Worm (Caenorhabditis elegans) whole organism, mixed stage, embryonic: Measurements from ENCODE around the gene snet-1.

Source experiments
- M03D4.4 ChIP-seq: sonication (generic microtip); optimal IDR thresholded peaks from 2 replicates; lab custom pipeline; 2017; ENCODE audit warnings: mild to moderate bottlenecking, missing genetic modification characterization, missing compliant biosample characterization
- bed-3 ChIP-seq: fragments of 200-800 bp; sonication (Bioruptor generic); optimal IDR thresholded peaks from 3 replicates; lab custom pipeline; 2018; ENCODE audit warnings: mild to moderate bottlenecking, missing genetic modification characterization, moderate library complexity, missing compliant biosample characterization
- blmp-1 ChIP-seq: fragments of 150-350 bp; optimal IDR thresholded peaks from 2 replicates; lab custom pipeline; 2014; ENCODE audit warnings: missing biosample characterization, missing genetic modification characterization
- ceh-39 ChIP-seq: fragments of 150-350 bp; optimal IDR thresholded peaks from 2 replicates; lab custom pipeline; 2014; ENCODE audit warnings: missing biosample characterization, missing genetic modification characterization
- ceh-43 ChIP-seq: fragments of 200-800 bp; sonication (Bioruptor generic); optimal IDR thresholded peaks from 2 replicates; lab custom pipeline; 2018; ENCODE audit warnings: mild to moderate bottlenecking, missing genetic modification characterization, moderate library complexity, missing compliant biosample characterization
- ceh-83 ChIP-seq: fragments of 200-800 bp; sonication (Bioruptor generic); optimal IDR thresholded peaks from 2 replicates; lab custom pipeline; 2018; ENCODE audit warnings: mild to moderate bottlenecking, missing genetic modification characterization, missing compliant biosample characterization
- cnd-1 ChIP-seq: fragments of 200-800 bp; sonication (Bioruptor generic); optimal IDR thresholded peaks from 2 replicates; lab custom pipeline; 2018; ENCODE audit warnings: mild to moderate bottlenecking, missing genetic modification characterization, missing compliant biosample characterization
- drap-1 ChIP-seq: fragments of 200-800 bp; sonication (Bioruptor generic); optimal IDR thresholded peaks from 3 replicates; lab custom pipeline; 2018; ENCODE audit warnings: mild to moderate bottlenecking, missing genetic modification characterization, missing compliant biosample characterization
- elt-3 ChIP-seq: fragments of 150-350 bp; optimal IDR thresholded peaks from 2 replicates; lab custom pipeline; 2014; ENCODE audit warnings: missing biosample characterization, missing genetic modification characterization
- flh-1 ChIP-seq: fragments of 200-800 bp; sonication (Bioruptor generic); optimal IDR thresholded peaks from 2 replicates; lab custom pipeline; 2018; ENCODE audit warnings: mild to moderate bottlenecking, missing genetic modification characterization, moderate library complexity, missing compliant biosample characterization
- hlh-1 ChIP-seq: fragments of 150-350 bp; optimal IDR thresholded peaks from 2 replicates; lab custom pipeline; 2014; ENCODE audit warnings: missing biosample characterization, missing genetic modification reagents, missing genetic modification characterization
- lin-13 ChIP-seq: fragments of 150-350 bp; optimal IDR thresholded peaks from 2 replicates; lab custom pipeline; 2014; ENCODE audit warnings: missing biosample characterization, missing genetic modification characterization
- lin-32 ChIP-seq: fragments of 200-800 bp; sonication (Bioruptor generic); optimal IDR thresholded peaks from 2 replicates; lab custom pipeline; 2018; ENCODE audit warnings: mild to moderate bottlenecking, missing genetic modification characterization, missing compliant biosample characterization
- lsy-2 ChIP-seq: fragments of 150-350 bp; optimal IDR thresholded peaks from 2 replicates; lab custom pipeline; 2014; ENCODE audit warnings: missing biosample characterization, missing genetic modification characterization
- mab-5 ChIP-seq: fragments of 150-350 bp; optimal IDR thresholded peaks from 2 replicates; lab custom pipeline; 2014; ENCODE audit warnings: missing biosample characterization, missing genetic modification characterization
- mep-1 ChIP-seq: fragments of 150-350 bp; optimal IDR thresholded peaks from 2 replicates; lab custom pipeline; 2017; ENCODE audit warnings: missing biosample characterization, missing genetic modification reagents, missing genetic modification characterization, inconsistent platforms
- mls-2 ChIP-seq: sonication (generic microtip); optimal IDR thresholded peaks from 2 replicates; lab custom pipeline; 2016; ENCODE audit warnings: mild to moderate bottlenecking, missing genetic modification characterization, moderate library complexity, missing compliant biosample characterization
- nhr-237 ChIP-seq: fragments of 150-350 bp; optimal IDR thresholded peaks from 2 replicates; lab custom pipeline; 2014; ENCODE audit warnings: missing biosample characterization, missing genetic modification characterization
- nhr-28 ChIP-seq: fragments of 150-350 bp; optimal IDR thresholded peaks from 2 replicates; lab custom pipeline; 2014; ENCODE audit warnings: missing biosample characterization, missing genetic modification characterization
- nhr-76 ChIP-seq: sonication (generic microtip); optimal IDR thresholded peaks from 2 replicates; lab custom pipeline; 2017; ENCODE audit warnings: missing biosample characterization, missing genetic modification characterization
- pha-4 ChIP-seq: fragments of 150-350 bp; optimal IDR thresholded peaks from 2 replicates; lab custom pipeline; 2018; ENCODE audit warnings: missing biosample characterization, missing genetic modification reagents, missing genetic modification characterization
- sem-2 ChIP-seq: fragments of 200-800 bp; sonication (Bioruptor generic); optimal IDR thresholded peaks from 2 replicates; lab custom pipeline; 2018; ENCODE audit warnings: mild to moderate bottlenecking, missing genetic modification characterization, missing compliant biosample characterization
- snpc-4 ChIP-seq: fragments of 150-350 bp; optimal IDR thresholded peaks from 2 replicates; lab custom pipeline; 2014; ENCODE audit warnings: missing biosample characterization, missing genetic modification characterization
- sptf-1 ChIP-seq: sonication (generic microtip); optimal IDR thresholded peaks from 2 replicates; lab custom pipeline; 2017; ENCODE audit warnings: mild to moderate bottlenecking, missing genetic modification characterization, moderate library complexity, missing compliant biosample characterization
- tbx-8 ChIP-seq: fragments of 200-800 bp; sonication (Bioruptor generic); optimal IDR thresholded peaks from 2 replicates; lab custom pipeline; 2018; ENCODE audit warnings: mild to moderate bottlenecking, missing genetic modification characterization, moderate library complexity, missing compliant biosample characterization
- unc-120 ChIP-seq: sonication (generic microtip); optimal IDR thresholded peaks from 2 replicates; lab custom pipeline; 2017; ENCODE audit warnings: missing genetic modification characterization, missing compliant biosample characterization; ENCODE audit not compliant: poor library complexity, severe bottlenecking
- unc-39 ChIP-seq: fragments of 150-350 bp; optimal IDR thresholded peaks from 2 replicates; lab custom pipeline; 2014; ENCODE audit warnings: missing biosample characterization, missing genetic modification characterization
- unc-62 ChIP-seq: fragments of 150-350 bp; optimal IDR thresholded peaks from 2 replicates; lab custom pipeline; 2014; ENCODE audit warnings: missing biosample characterization, missing genetic modification reagents, missing genetic modification characterization
- zip-8 ChIP-seq: fragments of 150-350 bp; optimal IDR thresholded peaks from 2 replicates; lab custom pipeline; 2014; ENCODE audit warnings: missing biosample characterization, missing genetic modification characterization
- ztf-11 ChIP-seq: fragments of 150-350 bp; optimal IDR thresholded peaks from 2 replicates; lab custom pipeline; 2014; ENCODE audit warnings: missing biosample characterization, missing genetic modification characterization

Gene snet-1

DNA sequence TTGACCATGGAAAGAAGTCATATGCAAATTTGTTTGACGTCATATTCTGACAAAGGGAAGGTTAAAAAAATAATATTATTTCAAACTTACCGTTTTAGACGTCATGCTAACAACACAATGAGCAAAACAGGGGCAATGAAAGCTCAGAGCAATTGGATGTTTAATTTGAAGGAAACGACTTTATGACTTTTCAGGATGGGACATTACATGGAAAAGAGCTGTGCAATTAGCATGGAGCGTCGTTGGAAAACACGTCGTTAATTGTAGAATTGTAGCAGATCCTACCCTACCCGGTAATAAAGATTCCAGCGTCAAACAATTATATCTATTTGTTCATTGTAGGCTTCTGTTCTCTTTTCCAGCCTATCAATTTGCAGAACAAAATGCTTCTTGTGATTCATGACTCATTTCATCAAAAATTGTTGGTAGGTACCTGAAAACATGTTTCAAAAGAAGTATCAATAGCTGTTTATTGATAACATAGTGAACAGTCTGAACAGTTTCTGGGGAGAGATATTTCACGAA lies 4.9 kb upstream of the snet-1 start, which contains the start of gene ceh-63:
ceh-63 (minus strand) TSS at position 475 of the 525 bp plus-strand sequence.
- no peak for TF ChIP-seq unc-39 (tag; lab: Kevin White, UChicago)
- no peak for TF ChIP-seq bed-3 (GFP tag; lab: Kevin White, UChicago)
- TF ChIP-seq flh-1 (GFP tag; lab: Kevin White, UChicago), result no peak
- TF ChIP-seq mab-5, result no peak
- TF ChIP-seq snpc-4 (tag; lab: Kevin White, UChicago), result no peak
- no peak for TF ChIP-seq lin-13 (tag; lab: Kevin White, UChicago)
- no peak for TF ChIP-seq zip-8
- no peak for TF ChIP-seq cnd-1 (tag; lab: Kevin White, UChicago)
- TF ChIP-seq nhr-28 (tag; lab: Kevin White, UChicago), result no peak
- no peak for TF ChIP-seq mep-1
- TF ChIP-seq pha-4 (tag; lab: Kevin White, UChicago), result no peak
- no peak for TF ChIP-seq lin-32 (GFP tag; lab: Kevin White, UChicago)
- TF ChIP-seq ceh-43 (GFP tag; lab: Kevin White, UChicago), result no peak
- TF ChIP-seq hlh-1 (tag; lab: Kevin White, UChicago), result no peak
- no peak for TF ChIP-seq tbx-8 (GFP tag; lab: Kevin White, UChicago)
- TF ChIP-seq blmp-1 (tag; lab: Kevin White, UChicago), result no peak
- TF ChIP-seq drap-1 (GFP tag; lab: Kevin White, UChicago), result no peak
- TF ChIP-seq ceh-83, result no peak

DNA sequence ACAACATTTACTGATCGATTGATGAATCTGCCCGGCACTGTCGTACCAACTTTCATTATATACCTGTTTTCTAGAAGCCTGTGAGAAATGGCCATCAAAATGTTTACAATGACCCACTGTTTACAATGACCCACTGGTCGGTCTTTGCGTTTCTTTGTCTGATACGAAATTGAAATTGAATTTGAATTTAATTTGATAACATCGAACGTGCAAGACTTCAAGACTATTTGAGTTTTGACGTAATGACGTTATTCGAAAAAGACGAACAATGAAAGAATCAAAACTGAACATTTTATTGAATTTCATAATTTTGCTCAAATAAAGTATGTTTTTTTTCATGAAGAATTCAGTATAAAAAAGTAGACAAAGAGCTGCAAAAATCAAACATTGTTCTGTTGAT lies 3.3 kb upstream of the snet-1 start, which contains the start of gene C02F12.5:
C02F12.5 (minus strand) TSS at position 101 of the 400 bp plus-strand sequence.
- TF ChIP-seq elt-3 (tag; lab: Kevin White, UChicago) (no peak), unc-62 (GFP tag; lab: Kevin White, UChicago) (no peak), bed-3 (GFP tag; lab: Kevin White, UChicago) (no peak), hlh-1 (tag; lab: Kevin White, UChicago) (no peak)
- TF ChIP-seq, all 35 proteins: peak for 0

DNA sequence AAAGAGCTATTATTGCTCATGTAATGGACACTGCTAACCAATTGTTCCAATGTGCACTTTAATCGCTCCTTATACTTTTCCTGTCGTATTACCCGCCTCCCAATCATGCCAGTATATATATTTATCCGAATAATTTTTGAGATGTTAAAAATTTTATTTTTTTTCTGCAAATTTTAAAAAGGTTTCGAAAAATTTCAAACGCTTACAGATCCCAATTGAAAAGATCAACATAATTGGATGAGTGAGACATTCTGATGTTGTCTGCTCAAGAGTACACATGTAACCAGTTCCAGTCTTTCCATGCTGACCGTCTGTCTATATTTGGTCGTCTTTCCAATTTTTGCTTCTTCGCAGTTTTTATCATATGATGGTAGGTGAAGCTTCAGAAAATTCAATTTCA lies 9.6 kb downstream of the snet-1 start, which contains the start of gene R11G1.1:
R11G1.1 (plus strand) TSS at position 301 of the 400 bp plus-strand sequence.
- TF ChIP-seq ceh-43 (GFP tag; lab: Kevin White, UChicago), result no peak
- no peak for TF ChIP-seq ceh-83
- TF ChIP-seq nhr-76 (tag; lab: Kevin White, UChicago), result no peak

DNA sequence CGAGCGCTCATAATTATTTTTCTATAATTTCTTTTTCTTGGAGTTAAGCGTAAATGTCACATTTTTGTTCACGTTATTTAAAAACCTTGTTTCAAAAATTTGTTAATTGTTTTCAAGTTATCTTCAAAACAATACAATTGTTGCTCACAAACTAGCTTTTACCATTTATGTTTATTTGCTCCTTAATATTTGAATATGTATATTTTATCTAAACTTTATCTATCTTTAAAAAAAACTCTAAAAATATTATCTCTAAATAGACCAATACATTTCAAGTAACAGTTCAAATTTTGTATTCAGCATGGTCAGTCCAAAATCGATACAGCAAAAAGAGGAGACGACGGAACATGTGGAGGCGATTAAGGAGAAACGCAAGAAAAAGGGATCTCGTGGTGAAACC lies 12.8 kb downstream of the snet-1 start, which contains the start of gene R11G1.7:
R11G1.7 (plus strand) TSS at position 301 of the 400 bp plus-strand sequence.
- TF ChIP-seq ztf-11 (tag; lab: Kevin White, UChicago) (no peak), blmp-1 (tag; lab: Kevin White, UChicago) (no peak), lsy-2 (tag; lab: Kevin White, UChicago) (no peak), snpc-4 (tag; lab: Kevin White, UChicago) (no peak), lin-13 (tag; lab: Kevin White, UChicago) (no peak), pha-4 (tag; lab: Kevin White, UChicago) (no peak), ceh-39 (tag; lab: Kevin White, UChicago) (no peak), unc-120 (tag; lab: Kevin White, UChicago) (no peak), lin-32 (GFP tag; lab: Kevin White, UChicago) (no peak), cnd-1 (tag; lab: Kevin White, UChicago) (no peak), drap-1 (GFP tag; lab: Kevin White, UChicago) (no peak), M03D4.4 (no peak), hlh-1 (tag; lab: Kevin White, UChicago) (no peak), sptf-1 (no peak), sem-2 (GFP tag; lab: Kevin White, UChicago) (no peak)

DNA sequence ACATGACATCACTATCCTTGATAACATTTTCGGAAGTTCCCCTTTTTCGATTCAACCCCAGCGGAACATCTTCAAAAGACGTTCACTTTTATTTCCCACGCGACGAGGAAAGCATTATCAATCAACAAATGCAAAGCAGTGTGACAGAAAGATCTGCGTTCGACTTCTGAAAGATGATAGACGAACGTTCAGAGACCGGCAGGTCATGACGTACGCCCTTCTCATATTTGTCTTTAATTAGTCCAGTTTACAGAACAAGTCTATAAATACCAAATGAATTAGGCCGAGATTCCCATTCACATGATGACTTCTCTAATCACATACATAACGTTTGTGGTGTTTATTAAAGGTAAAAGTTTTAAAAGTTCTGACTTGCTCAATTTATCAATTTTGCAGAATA lies 14.1 kb downstream of the snet-1 start, which contains the start of gene R11G1.11:
R11G1.11 (plus strand) TSS at position 301 of the 400 bp plus-strand sequence.
- TF ChIP-seq flh-1 (GFP tag; lab: Kevin White, UChicago) (no peak), mls-2 (tag; lab: Kevin White, UChicago) (no peak), elt-3 (tag; lab: Kevin White, UChicago) (peak; percentile 0), nhr-237 (no peak), sem-2 (GFP tag; lab: Kevin White, UChicago) (no peak)
